Worm (Caenorhabditis elegans): ENCODE data around the gene ucr-2.1.

ucr-2.1 gene

ce11 chrX:12006470-12006869 lies 11.8 kb upstream of the ucr-2.1 start:
- TF ChIP-seq sdc-2 (tag; optimal IDR thresholded peaks at IDR 0.05) (no peak), K02D7.2 (tag; optimal IDR thresholded peaks at IDR 0.05) (no peak), ceh-48 (tag; optimal IDR thresholded peaks at IDR 0.05) (no peak), madf-2 (tag; optimal IDR thresholded peaks at IDR 0.05) (no peak), pha-4 (tag; optimal IDR thresholded peaks at IDR 0.05) (no peak), pha-2 (tag; optimal IDR thresholded peaks at IDR 0.05) (no peak), ceh-30 (tag; optimal IDR thresholded peaks at IDR 0.05) (no peak), syd-9 (tag; optimal IDR thresholded peaks at IDR 0.05) (no peak)

ce11 chrX:12007905-12008466 lies 10.2 kb upstream of the ucr-2.1 start:
- TF ChIP-seq K09A11.1 (tag; optimal IDR thresholded peaks at IDR 0.05; ENCODE audit: insufficient read depth) (no peak), K02D7.2 (tag; optimal IDR thresholded peaks at IDR 0.05) (no peak), ref-2 (tag; optimal IDR thresholded peaks at IDR 0.05) (peak; percentile 53), tbx-2 (tag; optimal IDR thresholded peaks at IDR 0.05) (no peak), ceh-19 (GFP tag; optimal IDR thresholded peaks at IDR 0.05) (no peak)

- no peak for TF ChIP-seq unc-55 (GFP tag; optimal IDR thresholded peaks at IDR 0.05)
- TF ChIP-seq ztf-16 (tag; optimal IDR thresholded peaks at IDR 0.05) = no peak
- peak; percentile 57 for TF ChIP-seq unc-42 (tag; optimal IDR thresholded peaks at IDR 0.05)
These were observed 3.2 kb downstream of the ucr-2.1 start for ce11 chrX:12021446-12021845.

ce11 chrX:12022496-12022895 lies 4.3 kb downstream of the ucr-2.1 start:
- TF ChIP-seq fkh-6 (tag; optimal IDR thresholded peaks at IDR 0.05) (no peak), hlh-30 (tag; optimal IDR thresholded peaks at IDR 0.05; ENCODE audit: insufficient read depth) (no peak), nhr-232 (tag; optimal IDR thresholded peaks at IDR 0.05) (no peak), elt-2 (tag; optimal IDR thresholded peaks at IDR 0.05) (no peak), hlh-15 (tag; optimal IDR thresholded peaks at IDR 0.05) (no peak), dve-1 (tag; optimal IDR thresholded peaks at IDR 0.05) (no peak), hlh-13 (GFP tag; optimal IDR thresholded peaks at IDR 0.05) (no peak), pqm-1 (tag; optimal IDR thresholded peaks at IDR 0.05) (no peak), sox-2 (GFP tag; IDR thresholded peaks at IDR 0.05) (no peak), sdc-2 (tag; optimal IDR thresholded peaks at IDR 0.05) (no peak), K02D7.2 (tag; optimal IDR thresholded peaks at IDR 0.05) (no peak), pag-3 (tag; optimal IDR thresholded peaks at IDR 0.05; ENCODE audit: borderline replicate concordance) (no peak), unc-42 (tag; optimal IDR thresholded peaks at IDR 0.05) (no peak), hlh-6 (tag; optimal IDR thresholded peaks at IDR 0.05) (no peak), mec-3 (tag; optimal IDR thresholded peaks at IDR 0.05; ENCODE audit: borderline replicate concordance) (no peak), elt-4 (tag; optimal IDR thresholded peaks at IDR 0.05) (no peak), ama-1 (optimal IDR thresholded peaks at IDR 0.05) (no peak), ets-4 (tag; optimal IDR thresholded peaks at IDR 0.05) (no peak), rnt-1 (tag; optimal IDR thresholded peaks at IDR 0.05) (no peak)

ce11 chrX:12025070-12025789 lies 7.0 kb downstream of the ucr-2.1 start, which contains the start of gene B0198.2:
B0198.2 (plus strand) TSS chrX:12025739.
- TF ChIP-seq pha-2 (tag; optimal IDR thresholded peaks at IDR 0.05) (no peak), unc-86 (tag; optimal IDR thresholded peaks at IDR 0.05) (no peak), ceh-34 (tag; optimal IDR thresholded peaks at IDR 0.05) (no peak), hlh-15 (tag; optimal IDR thresholded peaks at IDR 0.05) (no peak), ceh-18 (tag; optimal IDR thresholded peaks at IDR 0.05) (no peak), unc-42 (tag; optimal IDR thresholded peaks at IDR 0.05) (no peak)
